Fruit fly (Drosophila melanogaster) whole organism, prepupa: ENCODE results near the gene Sirt7.

ENCODE experiments used
- Blimp-1 ChIP-seq: fragments of 200-800 bp; sonication (Bioruptor generic); optimal IDR thresholded peaks from 3 replicates; lab custom pipeline; 2017; ENCODE audit warnings: missing biosample characterization, missing genetic modification characterization, mild to moderate bottlenecking, moderate library complexity, missing genetic modification reagents
- CG10669 ChIP-seq: fragments of 200-800 bp; sonication (Bioruptor generic); optimal IDR thresholded peaks from 3 replicates; lab custom pipeline; 2018; ENCODE audit warnings: missing biosample characterization, mild to moderate bottlenecking, missing genetic modification characterization, moderate library complexity
- CG11294 ChIP-seq: fragments of 200-800 bp; sonication (Bioruptor generic); IDR thresholded peaks from 2 replicates; pipeline ENCODE4 v1.3.6; 2022; ENCODE audit warnings: missing biosample characterization, missing genetic modification characterization
- CG11902 ChIP-seq: fragments of 200-800 bp; sonication (Bioruptor generic); optimal IDR thresholded peaks from 3 replicates; lab custom pipeline; 2016; ENCODE audit warnings: missing biosample characterization, missing genetic modification characterization
- CG15336 ChIP-seq: fragments of 200-800 bp; sonication (Bioruptor generic); IDR thresholded peaks from 2 replicates; pipeline ENCODE4 v1.3.6; 2022; ENCODE audit warnings: missing biosample characterization, missing genetic modification characterization
- CG1621 ChIP-seq: fragments of 200-800 bp; sonication (Bioruptor generic); optimal IDR thresholded peaks from 3 replicates; lab custom pipeline; 2018; ENCODE audit warnings: missing biosample characterization, mild to moderate bottlenecking, missing genetic modification characterization
- CG16779 ChIP-seq: fragments of 200-800 bp; sonication (Bioruptor generic); optimal IDR thresholded peaks from 3 replicates; lab custom pipeline; 2017; ENCODE audit warnings: missing biosample characterization, mild to moderate bottlenecking, missing genetic modification characterization
- CG3032 ChIP-seq: fragments of 200-800 bp; optimal IDR thresholded peaks from 2 replicates; lab custom pipeline; 2019; ENCODE audit warnings: missing biosample characterization, mild to moderate bottlenecking, missing genetic modification characterization, moderate library complexity
- CG31627 ChIP-seq: fragments of 200-800 bp; sonication (Bioruptor generic); optimal IDR thresholded peaks from 3 replicates; lab custom pipeline; 2016; ENCODE audit warnings: missing biosample characterization, missing genetic modification characterization
- CG32006 ChIP-seq: fragments of 200-800 bp; sonication (Bioruptor generic); optimal IDR thresholded peaks from 3 replicates; lab custom pipeline; 2017; ENCODE audit warnings: missing biosample characterization, mild to moderate bottlenecking, missing genetic modification characterization
- CG34406 ChIP-seq: fragments of 200-800 bp; sonication (Bioruptor generic); optimal IDR thresholded peaks from 3 replicates; lab custom pipeline; 2016; ENCODE audit warnings: missing biosample characterization, missing genetic modification characterization
- CG3919 ChIP-seq: fragments of 200-800 bp; sonication (Bioruptor generic); optimal IDR thresholded peaks from 3 replicates; lab custom pipeline; 2016; ENCODE audit warnings: missing biosample characterization, missing genetic modification characterization
- CG4318 ChIP-seq: fragments of 200-800 bp; sonication (Bioruptor generic); optimal IDR thresholded peaks from 3 replicates; lab custom pipeline; 2017; ENCODE audit warnings: missing biosample characterization, mild to moderate bottlenecking, missing genetic modification characterization
- CG6792 ChIP-seq: fragments of 200-800 bp; sonication (Bioruptor generic); optimal IDR thresholded peaks from 3 replicates; lab custom pipeline; 2016; ENCODE audit warnings: missing biosample characterization, missing genetic modification characterization
- CG6808 ChIP-seq: fragments of 200-800 bp; sonication (Bioruptor generic); optimal IDR thresholded peaks from 3 replicates; lab custom pipeline; 2017; ENCODE audit warnings: missing biosample characterization, missing genetic modification characterization, mild to moderate bottlenecking, moderate library complexity, missing genetic modification reagents
- CG7368 ChIP-seq: fragments of 200-800 bp; sonication (Bioruptor generic); optimal IDR thresholded peaks from 3 replicates; lab custom pipeline; 2016; ENCODE audit warnings: missing biosample characterization, missing genetic modification characterization
- CG8119 ChIP-seq: fragments of 200-800 bp; sonication (Bioruptor generic); IDR thresholded peaks from 3 replicates; pipeline ENCODE4 v1.3.6; 2022; ENCODE audit warnings: missing biosample characterization, missing genetic modification characterization
- CG8632 ChIP-seq: fragments of 200-800 bp; sonication (Bioruptor generic); optimal IDR thresholded peaks from 3 replicates; lab custom pipeline; 2016; ENCODE audit warnings: missing biosample characterization, missing genetic modification characterization
- Eip75B ChIP-seq: fragments of 200-800 bp; sonication (Bioruptor generic); optimal IDR thresholded peaks from 3 replicates; lab custom pipeline; 2016; ENCODE audit warnings: missing biosample characterization, missing genetic modification characterization
- Eip78C ChIP-seq: fragments of 200-800 bp; sonication (Bioruptor generic); peaks from one replicate; lab custom pipeline; 2016; ENCODE audit warnings: missing biosample characterization, missing genetic modification characterization
- Eip93F ChIP-seq: fragments of 200-800 bp; sonication (Bioruptor generic); optimal IDR thresholded peaks from 2 replicates; lab custom pipeline; 2016; ENCODE audit warnings: missing biosample characterization, mild to moderate bottlenecking, missing genetic modification characterization
- Ets96B ChIP-seq: fragments of 200-800 bp; optimal IDR thresholded peaks from 2 replicates; lab custom pipeline; 2019; ENCODE audit warnings: missing biosample characterization, mild to moderate bottlenecking, missing genetic modification characterization, moderate library complexity
- Hr39 ChIP-seq: fragments of 200-800 bp; sonication (Bioruptor generic); optimal IDR thresholded peaks from 2 replicates; lab custom pipeline; 2016; ENCODE audit warnings: missing biosample characterization, missing genetic modification characterization
- Met ChIP-seq: fragments of 200-800 bp; sonication (Bioruptor generic); optimal IDR thresholded peaks from 3 replicates; lab custom pipeline; 2016; ENCODE audit warnings: missing biosample characterization, missing genetic modification characterization
- OdsH ChIP-seq: fragments of 200-800 bp; sonication (Bioruptor generic); optimal IDR thresholded peaks from 3 replicates; lab custom pipeline; 2016; ENCODE audit warnings: missing biosample characterization, missing genetic modification characterization
- Sox14 ChIP-seq: fragments of 200-800 bp; sonication (Bioruptor generic); optimal IDR thresholded peaks from 3 replicates; lab custom pipeline; 2016; ENCODE audit warnings: missing biosample characterization, missing genetic modification characterization
- acj6 ChIP-seq: fragments of 200-800 bp; sonication (Bioruptor generic); optimal IDR thresholded peaks from 3 replicates; lab custom pipeline; 2016; ENCODE audit warnings: missing biosample characterization, missing genetic modification characterization
- dac ChIP-seq: fragments of 200-800 bp; sonication (Bioruptor generic); optimal IDR thresholded peaks from 2 replicates; lab custom pipeline; 2017; ENCODE audit warnings: missing biosample characterization, mild to moderate bottlenecking, missing genetic modification characterization
- dsx ChIP-seq: fragments of 200-800 bp; optimal IDR thresholded peaks from 3 replicates; lab custom pipeline; 2019; ENCODE audit warnings: missing biosample characterization, mild to moderate bottlenecking, missing genetic modification characterization, moderate library complexity; ENCODE audit not compliant: poor library complexity, severe bottlenecking
- eg ChIP-seq: fragments of 200-800 bp; sonication (Bioruptor generic); IDR thresholded peaks from 3 replicates; pipeline ENCODE4 v1.3.6; 2022; ENCODE audit warnings: missing biosample characterization, missing genetic modification characterization
- fd85E ChIP-seq: fragments of 200-800 bp; sonication (Bioruptor generic); optimal IDR thresholded peaks from 3 replicates; lab custom pipeline; 2016; ENCODE audit warnings: missing biosample characterization, missing genetic modification characterization
- fkh ChIP-seq: fragments of 200-800 bp; sonication (Bioruptor generic); optimal IDR thresholded peaks from 3 replicates; lab custom pipeline; 2017; ENCODE audit warnings: missing biosample characterization, mild to moderate bottlenecking, missing genetic modification characterization, moderate library complexity
- net ChIP-seq: fragments of 200-800 bp; sonication (Bioruptor generic); optimal IDR thresholded peaks from 3 replicates; lab custom pipeline; 2016; ENCODE audit warnings: missing biosample characterization, missing genetic modification characterization
- salr ChIP-seq, 2 experiments: fragments of 200-800 bp; sonication (Bioruptor generic); optimal IDR thresholded peaks; 3 replicates each; lab custom pipeline; 2016 to 2018; ENCODE audit warnings: missing biosample characterization in 2 of 2, missing genetic modification characterization in 2 of 2, mild to moderate bottlenecking in 1 of 2
- spab ChIP-seq: fragments of 200-800 bp; sonication (Bioruptor generic); optimal IDR thresholded peaks from 2 replicates; lab custom pipeline; 2017; ENCODE audit warnings: missing biosample characterization, mild to moderate bottlenecking, missing genetic modification characterization, missing genetic modification reagents
- ss ChIP-seq, 2 experiments: fragments of 200-800 bp; sonication (Bioruptor generic); optimal IDR thresholded peaks; 2 replicates in 1 of 2; 3 replicates in 1 of 2; lab custom pipeline; 2017 to 2018; ENCODE audit warnings: mild to moderate bottlenecking in 2 of 2, missing biosample characterization in 2 of 2, missing genetic modification characterization in 2 of 2, moderate library complexity in 1 of 2
- svp ChIP-seq: fragments of 200-800 bp; sonication (Bioruptor generic); peaks from one replicate; lab custom pipeline; 2016; ENCODE audit warnings: missing biosample characterization, missing genetic modification characterization
- vri ChIP-seq: fragments of 200-800 bp; sonication (Bioruptor generic); optimal IDR thresholded peaks from 3 replicates; lab custom pipeline; 2016; ENCODE audit warnings: missing biosample characterization, mild to moderate bottlenecking, missing genetic modification characterization

Sirt7 gene

dm6 chr3R:29064682-29065100 lies 9.0 kb downstream of the Sirt7 start (continued):
- TF ChIP-seq CG11294 (GFP tag; lab: Robert Waterston, UW) (no peak), Sox14 (peak; percentile 23), CG6808 (GFP tag; lab: Kevin White, UChicago) (peak; percentile 0), CG11902 (GFP tag; lab: Kevin White, UChicago) (no peak), CG6792 (GFP tag; lab: Kevin White, UChicago) (peak; percentile 35), Met (GFP tag; lab: Kevin White, UChicago) (peak; percentile 30), CG15336 (GFP tag; lab: Robert Waterston, UW) (no peak), dac (GFP tag; lab: Kevin White, UChicago) (peak; percentile 29), fd85E (no peak), CG10669 (GFP tag; lab: Kevin White, UChicago) (peak; percentile 46), vri (peak; percentile 44), CG1621 (peak; percentile 15), fkh (no peak), CG32006 (GFP tag; lab: Kevin White, UChicago) (peak; percentile 52), eg (no peak), dsx (peak; percentile 62), Eip75B (GFP tag; lab: Kevin White, UChicago) (peak; percentile 54)

dm6 chr3R:29066285-29066684 lies 10.6 kb downstream of the Sirt7 start:
- TF ChIP-seq net (GFP tag; lab: Kevin White, UChicago) (no peak), fkh (peak; percentile 83), OdsH (no peak)

- TF ChIP-seq ss (GFP tag; optimal IDR thresholded peaks at IDR 0.05; lab: Kevin White, UChicago) (no peak), fkh (no peak), spab (no peak), Sox14 (peak; percentile 8), salr (GFP tag; optimal IDR thresholded peaks at IDR 0.05; lab: Kevin White, UChicago) (no peak), CG3919 (no peak), CG1621 (no peak), Eip93F (GFP tag; lab: Kevin White, UChicago) (peak; percentile 47), Eip75B (GFP tag; lab: Kevin White, UChicago) (no peak), OdsH (no peak), CG8632 (GFP tag; lab: Kevin White, UChicago) (no peak), Ets96B (tag; lab: Kevin White, UChicago) (no peak), CG11294 (GFP tag; lab: Robert Waterston, UW) (no peak), CG10669 (GFP tag; lab: Kevin White, UChicago) (no peak), CG3032 (tag; lab: Kevin White, UChicago) (no peak), CG32006 (GFP tag; lab: Kevin White, UChicago) (no peak), Eip78C (peak; percentile 21), CG16779 (tag; lab: Kevin White, UChicago) (no peak), vri (peak; percentile 81), CG34406 (no peak), CG7368 (GFP tag; lab: Kevin White, UChicago) (no peak), acj6 (GFP tag; lab: Kevin White, UChicago) (no peak), CG8119 (no peak), Hr39 (GFP tag; lab: Kevin White, UChicago) (no peak), CG31627 (no peak), CG4318 (GFP tag; lab: Kevin White, UChicago) (no peak), eg (no peak), svp (GFP tag; lab: Kevin White, UChicago) (peak; percentile 59), Blimp-1 (GFP tag; lab: Kevin White, UChicago) (no peak)
Observed at dm6 chr3R:29067091-29067490, 11.4 kb downstream of the Sirt7 start.
